Fruit fly (Drosophila melanogaster) whole organism, embryonic: Measurements from ENCODE around the gene cdi.
A peak's percentile ranks its signal among the peaks of the same experiment; 100 is the strongest.

Experiments
- Blimp-1 ChIP-seq: fragments of 200-800 bp; sonication (Bioruptor generic); optimal IDR thresholded peaks from 3 replicates; lab custom pipeline; 2018; ENCODE audit warnings: missing biosample characterization, missing genetic modification characterization, mild to moderate bottlenecking, moderate library complexity, missing genetic modification reagents
- CG10431 ChIP-seq: fragments of 200-800 bp; sonication (Bioruptor generic); optimal IDR thresholded peaks from 3 replicates; lab custom pipeline; 2018; ENCODE audit warnings: missing biosample characterization, mild to moderate bottlenecking, missing genetic modification characterization
- CG10654 ChIP-seq: fragments of 200-800 bp; sonication (Bioruptor generic); optimal IDR thresholded peaks from 2 replicates; lab custom pipeline; 2016; ENCODE audit warnings: missing biosample characterization, missing genetic modification characterization
- CG11560 ChIP-seq: fragments of 200-800 bp; sonication (Bioruptor generic); IDR thresholded peaks from 3 replicates; pipeline ENCODE4 v1.3.6; 2022; ENCODE audit warnings: missing biosample characterization, missing genetic modification characterization
- CG13424 ChIP-seq: fragments of 200-800 bp; sonication (Bioruptor generic); optimal IDR thresholded peaks from 2 replicates; lab custom pipeline; 2019; ENCODE audit warnings: missing biosample characterization, mild to moderate bottlenecking, missing genetic modification characterization, moderate library complexity
- CG13775 ChIP-seq: fragments of 200-800 bp; sonication (Bioruptor generic); optimal IDR thresholded peaks from 3 replicates; lab custom pipeline; 2017; ENCODE audit warnings: missing biosample characterization, mild to moderate bottlenecking, missing genetic modification characterization
- CG14050 ChIP-seq: fragments of 200-800 bp; sonication (Bioruptor generic); IDR thresholded peaks from 3 replicates; pipeline ENCODE4 v1.3.6; 2022; ENCODE audit warnings: missing biosample characterization, missing genetic modification characterization
- CG15073 ChIP-seq: fragments of 200-800 bp; sonication (Bioruptor generic); optimal IDR thresholded peaks from 2 replicates; lab custom pipeline; 2016; ENCODE audit warnings: missing biosample characterization, missing genetic modification characterization
- CG1647 ChIP-seq: fragments of 200-800 bp; sonication (Bioruptor generic); optimal IDR thresholded peaks from 3 replicates; lab custom pipeline; 2016; ENCODE audit warnings: missing biosample characterization, missing genetic modification characterization
- CG16779 ChIP-seq: fragments of 200-800 bp; sonication (Bioruptor generic); IDR thresholded peaks from 2 replicates; pipeline ENCODE4 v1.3.6; 2022; ENCODE audit warnings: missing biosample characterization, missing genetic modification characterization
- CG16813 ChIP-seq: fragments of 200-800 bp; sonication (Bioruptor generic); IDR thresholded peaks from 3 replicates; pipeline ENCODE4 v1.3.6; 2022; ENCODE audit warnings: missing biosample characterization, missing genetic modification characterization; ENCODE audit not compliant: partially characterized antibody
- CG18262 ChIP-seq: fragments of 200-800 bp; optimal IDR thresholded peaks from 3 replicates; lab custom pipeline; 2019; ENCODE audit warnings: missing biosample characterization, mild to moderate bottlenecking, missing genetic modification characterization, moderate library complexity
- CG18619 ChIP-seq: fragments of 200-800 bp; sonication (Bioruptor generic); optimal IDR thresholded peaks from 3 replicates; lab custom pipeline; 2017; ENCODE audit warnings: missing biosample characterization, mild to moderate bottlenecking, missing genetic modification characterization
- CG2116 ChIP-seq: fragments of 200-800 bp; sonication (Bioruptor generic); optimal IDR thresholded peaks from 3 replicates; lab custom pipeline; 2018; ENCODE audit warnings: missing biosample characterization, mild to moderate bottlenecking, missing genetic modification characterization
- CG2199 ChIP-seq: fragments of 200-800 bp; sonication (Bioruptor generic); IDR thresholded peaks from 3 replicates; pipeline ENCODE4 v1.3.6; 2022; ENCODE audit warnings: missing biosample characterization, missing genetic modification characterization
- CG30431 ChIP-seq: fragments of 200-800 bp; sonication (Bioruptor generic); optimal IDR thresholded peaks from 2 replicates; lab custom pipeline; 2017; ENCODE audit warnings: missing biosample characterization, missing genetic modification characterization
- CG31224 ChIP-seq: fragments of 200-800 bp; sonication (Bioruptor generic); IDR thresholded peaks from 2 replicates; pipeline ENCODE4 v1.3.6; 2022; ENCODE audit warnings: missing biosample characterization, missing genetic modification characterization
- CG31441 ChIP-seq: fragments of 200-800 bp; sonication (Bioruptor generic); IDR thresholded peaks from 2 replicates; pipeline ENCODE4 v1.3.6; 2022; ENCODE audit warnings: missing biosample characterization, missing genetic modification characterization
- CG4617 ChIP-seq: fragments of 200-800 bp; sonication (Bioruptor generic); optimal IDR thresholded peaks from 3 replicates; lab custom pipeline; 2016; ENCODE audit warnings: missing biosample characterization, missing genetic modification characterization, borderline replicate concordance
- CG4854 ChIP-seq: fragments of 200-800 bp; sonication (Bioruptor generic); optimal IDR thresholded peaks from 2 replicates; lab custom pipeline; 2016; ENCODE audit warnings: missing biosample characterization, missing genetic modification characterization, inconsistent platforms
- CG7357 ChIP-seq: fragments of 200-800 bp; sonication (Bioruptor generic); IDR thresholded peaks from 3 replicates; pipeline ENCODE4 v1.3.6; 2022; ENCODE audit warnings: missing biosample characterization, missing genetic modification characterization
- CG7372 ChIP-seq: fragments of 200-800 bp; sonication (Bioruptor generic); IDR thresholded peaks from 2 replicates; pipeline ENCODE4 v1.3.6; 2022; ENCODE audit warnings: missing biosample characterization, missing genetic modification characterization
- CG8765 ChIP-seq: fragments of 200-800 bp; sonication (Bioruptor generic); IDR thresholded peaks from 2 replicates; pipeline ENCODE4 v1.3.6; 2022; ENCODE audit warnings: missing biosample characterization, missing genetic modification characterization
- CG9215 ChIP-seq: fragments of 200-800 bp; sonication (Bioruptor generic); IDR thresholded peaks from 2 replicates; pipeline ENCODE4 v1.3.6; 2022; ENCODE audit warnings: missing biosample characterization, missing genetic modification characterization
- ERR ChIP-seq: fragments of 200-800 bp; sonication (Bioruptor generic); optimal IDR thresholded peaks from 2 replicates; lab custom pipeline; 2016; ENCODE audit warnings: missing biosample characterization, missing genetic modification characterization
- Ets97D ChIP-seq: fragments of 200-800 bp; sonication (Bioruptor generic); optimal IDR thresholded peaks from 3 replicates; lab custom pipeline; 2016; ENCODE audit warnings: missing biosample characterization, missing genetic modification characterization
- Hr39 ChIP-seq: fragments of >200 bp; optimal IDR thresholded peaks from 2 replicates; lab custom pipeline; 2017
- Kr ChIP-seq: fragments of 200-800 bp; sonication (Bioruptor generic); optimal IDR thresholded peaks from 2 replicates; lab custom pipeline; 2017; ENCODE audit warnings: missing biosample characterization, mild to moderate bottlenecking, missing genetic modification characterization
- MBD-R2 ChIP-seq: fragments of 200-800 bp; sonication (Bioruptor generic); IDR thresholded peaks from 2 replicates; pipeline ENCODE4 v1.3.6; 2022; ENCODE audit warnings: missing biosample characterization, missing genetic modification characterization
- Med ChIP-seq: fragments of 200-800 bp; sonication (Bioruptor generic); peaks from one replicate; lab custom pipeline; 2016; ENCODE audit warnings: missing biosample characterization, missing genetic modification characterization, mild to moderate bottlenecking, inconsistent platforms, moderate library complexity
- Nf-YB ChIP-seq: fragments of 200-800 bp; sonication (Bioruptor generic); optimal IDR thresholded peaks from 3 replicates; lab custom pipeline; 2019; ENCODE audit warnings: missing biosample characterization, mild to moderate bottlenecking, missing genetic modification characterization, moderate library complexity
- Oaz ChIP-seq: fragments of 200-800 bp; sonication (Bioruptor generic); IDR thresholded peaks from 2 replicates; pipeline ENCODE4 v1.3.6; 2022; ENCODE audit warnings: missing biosample characterization, missing genetic modification characterization
- Scr ChIP-seq: fragments of 200-800 bp; sonication (Bioruptor generic); IDR thresholded peaks from 2 replicates; pipeline ENCODE4 v1.3.6; 2022; ENCODE audit warnings: missing biosample characterization, missing genetic modification characterization; ENCODE audit not compliant: partially characterized antibody
- bab2 ChIP-seq: fragments of 200-800 bp; sonication (Bioruptor generic); optimal IDR thresholded peaks from 2 replicates; lab custom pipeline; 2016; ENCODE audit warnings: missing biosample characterization, missing genetic modification characterization
- bcd ChIP-seq: fragments of 200-800 bp; sonication (Bioruptor generic); optimal IDR thresholded peaks from 2 replicates; lab custom pipeline; 2017; ENCODE audit warnings: missing biosample characterization, mild to moderate bottlenecking, missing genetic modification characterization
- bowl ChIP-seq: fragments of 200-800 bp; sonication (Bioruptor generic); IDR thresholded peaks from 2 replicates; pipeline ENCODE4 v1.3.6; 2022; ENCODE audit warnings: missing biosample characterization, missing genetic modification characterization
- bsh ChIP-seq, 2 experiments: fragments of 200-800 bp; sonication (Bioruptor generic); optimal IDR thresholded peaks; 2 replicates each; lab custom pipeline; 2017 to 2018; ENCODE audit warnings: mild to moderate bottlenecking in 2 of 2, missing biosample characterization in 2 of 2, missing genetic modification characterization in 2 of 2, moderate library complexity in 1 of 2
- crol ChIP-seq: fragments of 200-800 bp; sonication (Bioruptor generic); IDR thresholded peaks from 2 replicates; pipeline ENCODE4 v1.3.6; 2022; ENCODE audit warnings: missing biosample characterization, missing genetic modification characterization
- crp ChIP-seq, 2 experiments: fragments of 200-800 bp; sonication (Bioruptor generic); optimal IDR thresholded peaks; 2 replicates in 1 of 2; 3 replicates in 1 of 2; lab custom pipeline; 2017; ENCODE audit warnings: missing biosample characterization in 2 of 2, missing genetic modification characterization in 2 of 2, mild to moderate bottlenecking in 1 of 2, moderate library complexity in 1 of 2
- dati ChIP-seq: fragments of 200-800 bp; sonication (Bioruptor generic); IDR thresholded peaks from 2 replicates; pipeline ENCODE4 v1.3.6; 2022; ENCODE audit warnings: missing biosample characterization, missing genetic modification characterization
- esg ChIP-seq: fragments of 200-800 bp; sonication (Bioruptor generic); conservative IDR thresholded peaks from 2 replicates; pipeline ENCODE4 v1.3.6; 2022; ENCODE audit warnings: missing biosample characterization, missing genetic modification characterization
- fd102C ChIP-seq: fragments of 200-800 bp; sonication (Bioruptor generic); optimal IDR thresholded peaks from 2 replicates; lab custom pipeline; 2018; ENCODE audit warnings: missing biosample characterization, mild to moderate bottlenecking, missing genetic modification characterization, moderate library complexity
- fd96Cb ChIP-seq: fragments of 200-800 bp; sonication (Bioruptor generic); optimal IDR thresholded peaks from 2 replicates; lab custom pipeline; 2018; ENCODE audit warnings: missing biosample characterization, mild to moderate bottlenecking, missing genetic modification characterization, moderate library complexity
- gro ChIP-seq: fragments of 200-800 bp; sonication (Bioruptor generic); optimal IDR thresholded peaks from 2 replicates; lab custom pipeline; 2016; ENCODE audit warnings: missing biosample characterization, missing genetic modification characterization
- ham ChIP-seq: fragments of 200-800 bp; sonication (Bioruptor generic); IDR thresholded peaks from 2 replicates; pipeline ENCODE4 v1.3.6; 2022; ENCODE audit warnings: missing biosample characterization, missing genetic modification characterization
- otp ChIP-seq: fragments of 200-800 bp; sonication (Bioruptor generic); IDR thresholded peaks from 3 replicates; pipeline ENCODE4, ENCODE4 v1.3.6; 2022; ENCODE audit warnings: missing biosample characterization, missing genetic modification characterization
- peb ChIP-seq: fragments of 200-800 bp; sonication (Bioruptor generic); IDR thresholded peaks from 2 replicates; pipeline ENCODE4 v1.3.6; 2022; ENCODE audit warnings: missing biosample characterization, missing genetic modification characterization
- tin ChIP-seq: fragments of 200-800 bp; sonication (Bioruptor generic); optimal IDR thresholded peaks from 3 replicates; lab custom pipeline; 2016; ENCODE audit warnings: missing biosample characterization, missing genetic modification characterization
- tup ChIP-seq: fragments of 200-800 bp; sonication (Bioruptor generic); optimal IDR thresholded peaks from 2 replicates; lab custom pipeline; 2016; ENCODE audit warnings: missing biosample characterization, mild to moderate bottlenecking, missing genetic modification characterization, moderate library complexity
- twi ChIP-seq: fragments of 200-800 bp; optimal IDR thresholded peaks from 2 replicates; lab custom pipeline; 2019; ENCODE audit warnings: missing biosample characterization, mild to moderate bottlenecking, missing genetic modification characterization, moderate library complexity
- usp ChIP-seq: fragments of >200 bp; optimal IDR thresholded peaks from 2 replicates; lab custom pipeline; 2017; ENCODE audit warnings: missing biosample characterization, missing genetic modification characterization
- zen ChIP-seq: fragments of 200-800 bp; sonication (Bioruptor generic); optimal IDR thresholded peaks from 3 replicates; lab custom pipeline; 2018; ENCODE audit warnings: missing biosample characterization, mild to moderate bottlenecking, missing genetic modification characterization, moderate library complexity

cdi gene

DNA sequence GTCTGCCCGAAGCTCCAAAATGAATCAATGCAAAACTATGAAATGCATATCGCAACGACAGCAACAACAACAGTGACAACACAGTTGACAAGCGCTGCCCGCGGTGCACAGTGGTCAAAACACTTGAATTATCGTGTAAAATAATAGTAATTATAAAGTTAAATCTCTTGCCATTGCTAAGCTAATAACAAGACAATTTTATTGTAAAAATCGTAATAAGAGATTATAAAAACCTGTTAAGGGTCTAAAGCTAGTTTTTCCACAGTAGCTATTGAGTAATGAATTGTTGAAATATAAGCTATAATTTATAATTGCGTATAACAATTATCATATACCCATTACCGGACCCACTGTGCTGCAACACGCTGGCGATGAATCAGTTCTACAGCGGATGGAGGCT, 21.1 kb downstream of the cdi start (continued):
- TF ChIP-seq zen (tag; lab: Kevin White, UChicago) (no peak), CG4854 (no peak), Kr (GFP tag; lab: Kevin White, UChicago) (no peak), CG30431 (GFP tag; lab: Kevin White, UChicago) (peak; percentile 44), CG7372 (GFP tag; lab: Robert Waterston, UW) (0 out of 2 replicates have a peak, but pooled peaks have one; percentile 12), tin (GFP tag; lab: Kevin White, UChicago) (peak; percentile 36), CG13775 (GFP tag; lab: Kevin White, UChicago) (peak; percentile 0), MBD-R2 (GFP tag; lab: Robert Waterston, UW) (no peak), CG31441 (GFP tag; lab: Robert Waterston, UW) (peak; percentile 79), Blimp-1 (GFP tag; lab: Kevin White, UChicago) (peak; percentile 75), CG9215 (no peak), CG16779 (no peak), fd102C (GFP tag; lab: Kevin White, UChicago) (no peak), bowl (GFP tag; lab: Robert Waterston, UW) (no peak), crol (GFP tag; lab: Robert Waterston, UW) (no peak), gro (GFP tag; lab: Kevin White, UChicago) (no peak), CG10654 (GFP tag; lab: Kevin White, UChicago) (peak; percentile 3), tup (no peak), CG10431 (no peak), twi (tag; lab: Kevin White, UChicago) (peak; percentile 22), Med (GFP tag; lab: Kevin White, UChicago) (peak; percentile 77), CG15073 (GFP tag; lab: Kevin White, UChicago) (no peak), CG2116 (GFP tag; lab: Kevin White, UChicago) (no peak), bcd (GFP tag; lab: Kevin White, UChicago) (peak; percentile 37), CG18619 (peak; percentile 17), CG13424 (tag; lab: Kevin White, UChicago) (peak; percentile 49), CG2199 (0 out of 3 replicates have a peak, but pooled peaks have one; percentile 47), Hr39 (lab: Kevin White, UChicago) (no peak), CG11560 (no peak), CG8765 (GFP tag; lab: Robert Waterston, UW) (no peak), usp (no peak), CG1647 (GFP tag; lab: Kevin White, UChicago) (no peak), Ets97D (GFP tag; lab: Kevin White, UChicago) (no peak), bsh (GFP tag; optimal IDR thresholded peaks at IDR 0.05; lab: Kevin White, UChicago) (peak; percentile 79 to 84), CG31224 (GFP tag; lab: Robert Waterston, UW) (no peak), esg (GFP tag; lab: Robert Waterston, UW) (no peak), CG16813 (GFP tag; lab: Robert Waterston, UW) (no peak), ham (GFP tag; lab: Robert Waterston, UW) (no peak), Scr (GFP tag; lab: Robert Waterston, UW) (no peak), fd96Cb (tag; lab: Kevin White, UChicago) (peak; percentile 71), otp (GFP tag; lab: Robert Waterston, UW) (peak; percentile 32; the same call in 1 of the 3 replicates), CG7357 (GFP tag; lab: Robert Waterston, UW) (no peak), crp (GFP tag; optimal IDR thresholded peaks at IDR 0.05; lab: Kevin White, UChicago) (no peak), peb (GFP tag; lab: Robert Waterston, UW) (peak; percentile 27; the same call in 1 of the 2 replicates), ERR (GFP tag; lab: Kevin White, UChicago) (no peak), Oaz (GFP tag; lab: Robert Waterston, UW) (no peak), CG4617 (GFP tag; lab: Kevin White, UChicago) (no peak), CG18262 (tag; lab: Kevin White, UChicago) (peak; percentile 88), Nf-YB (GFP tag; lab: Kevin White, UChicago) (peak; percentile 25), dati (GFP tag; lab: Robert Waterston, UW) (no peak), CG14050 (GFP tag; lab: Robert Waterston, UW) (no peak), bab2 (GFP tag; lab: Kevin White, UChicago) (peak; percentile 33)
